Fruit fly (Drosophila melanogaster) Kc167 (cell line): ENCODE results near the gene Rala.

ENCODE experiments used
- Sin3A ChIP-seq: fragments of >200 bp; optimal IDR thresholded peaks from 2 replicates; lab custom pipeline; 2018; ENCODE audit warnings: missing external identifiers
- insv ChIP-seq: fragments of >200 bp; optimal IDR thresholded peaks from 3 replicates; lab custom pipeline; 2018; ENCODE audit warnings: missing external identifiers
- psq ChIP-seq: fragments of >200 bp; optimal IDR thresholded peaks from 2 replicates; lab custom pipeline; 2017; ENCODE audit warnings: missing external identifiers
- ttk ChIP-seq: sonication (Bioruptor generic); optimal IDR thresholded peaks from 2 replicates; lab custom pipeline; 2017; ENCODE audit warnings: missing external identifiers

- no peak for TF ChIP-seq psq (lab: Kevin White, UChicago)
- TF ChIP-seq ttk (lab: Kevin White, UChicago) = no peak
- no peak for TF ChIP-seq insv
- TF ChIP-seq Sin3A (lab: Kevin White, UChicago) = no peak
These were observed 24.6 kb upstream of the Rala start for dm6 chrX:3743891-3744491.
